Worm (Caenorhabditis elegans): ENCODE data around the gene srh-70.

DNA sequence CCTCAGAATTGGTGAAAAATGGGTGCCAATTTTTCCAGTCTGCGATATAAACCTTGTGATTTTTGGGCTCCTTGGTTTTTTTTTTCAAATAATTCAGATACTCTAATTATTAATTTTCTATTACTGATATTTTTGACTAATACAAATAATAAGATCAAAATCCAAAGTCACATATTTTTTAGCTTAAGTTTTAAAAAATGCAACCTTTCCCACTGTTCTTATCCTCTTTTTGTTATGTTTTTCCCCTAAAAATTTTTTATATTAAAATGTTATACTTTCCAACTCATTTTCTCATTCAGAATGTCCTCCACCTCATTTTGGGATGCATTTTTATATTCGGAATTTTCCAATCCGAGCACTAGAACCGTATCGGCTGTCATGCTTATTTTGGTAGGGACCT lies 12.3 kb upstream of the srh-70 start, which contains the start of gene srx-120:
- TF ChIP-seq zag-1 (tag; optimal IDR thresholded peaks at IDR 0.05) = no peak
- no peak for TF ChIP-seq mbf-1 (tag; optimal IDR thresholded peaks at IDR 0.05)
- TF ChIP-seq nhr-23 (tag; optimal IDR thresholded peaks at IDR 0.05) = no peak
- no peak for TF ChIP-seq unc-62 (GFP tag; optimal IDR thresholded peaks at IDR 0.05)
- TF ChIP-seq F13H6.1 (tag; optimal IDR thresholded peaks at IDR 0.05) = no peak
- no peak for TF ChIP-seq aly-2 (tag; optimal IDR thresholded peaks at IDR 0.05)
- no peak for TF ChIP-seq R02D3.7 (tag; optimal IDR thresholded peaks at IDR 0.05)
- no peak for TF ChIP-seq ceh-82 (tag; optimal IDR thresholded peaks at IDR 0.05)
- no peak for TF ChIP-seq unc-55 (GFP tag; optimal IDR thresholded peaks at IDR 0.05)
- no peak for TF ChIP-seq ama-1 (optimal IDR thresholded peaks at IDR 0.05)
